Worm (Caenorhabditis elegans) whole organism, early embryonic: ENCODE data around the gene clc-32.

Experiments used
- B0310.2 ChIP-seq: sonication (generic microtip); optimal IDR thresholded peaks from 2 replicates; lab custom pipeline; 2016; ENCODE audit warnings: mild to moderate bottlenecking, missing genetic modification characterization, missing compliant biosample characterization
- F13C5.2 ChIP-seq: sonication (generic microtip); optimal IDR thresholded peaks from 2 replicates; lab custom pipeline; 2017; ENCODE audit warnings: mild to moderate bottlenecking, missing genetic modification characterization, inconsistent platforms, missing compliant biosample characterization
- aly-1 ChIP-seq: sonication (generic microtip); optimal IDR thresholded peaks from 2 replicates; lab custom pipeline; 2016; ENCODE audit warnings: missing genetic modification characterization, missing compliant biosample characterization
- ama-1 ChIP-seq: fragments of 150-350 bp; optimal IDR thresholded peaks from 2 replicates; lab custom pipeline; 2014
- ceh-13 ChIP-seq: fragments of 200-800 bp; sonication (Bioruptor generic); optimal IDR thresholded peaks from 2 replicates; lab custom pipeline; 2018; ENCODE audit warnings: mild to moderate bottlenecking, missing genetic modification characterization, missing compliant biosample characterization
- ceh-36 ChIP-seq: sonication (generic microtip); optimal IDR thresholded peaks from 2 replicates; lab custom pipeline; 2016; ENCODE audit warnings: missing genetic modification characterization, inconsistent platforms, missing compliant biosample characterization
- ets-7 ChIP-seq: sonication (generic microtip); optimal IDR thresholded peaks from 2 replicates; lab custom pipeline; 2016; ENCODE audit warnings: missing genotype, missing genetic modification characterization, missing compliant biosample characterization
- flt-1 ChIP-seq: fragments of 200-800 bp; sonication (Bioruptor generic); IDR thresholded peaks from 2 replicates; pipeline ENCODE4 v1.3.6; 2022; ENCODE audit warnings: missing genetic modification characterization, missing compliant biosample characterization
- hmbx-1 ChIP-seq: sonication (generic microtip); optimal IDR thresholded peaks from 2 replicates; lab custom pipeline; 2016; ENCODE audit warnings: mild to moderate bottlenecking, missing genetic modification characterization, missing compliant biosample characterization
- hmg-4 ChIP-seq: fragments of 200-800 bp; sonication (Bioruptor generic); optimal IDR thresholded peaks from 2 replicates; lab custom pipeline; 2018; ENCODE audit warnings: mild to moderate bottlenecking, missing genetic modification characterization, missing compliant biosample characterization
- hnd-1 ChIP-seq: sonication (generic microtip); optimal IDR thresholded peaks from 2 replicates; lab custom pipeline; 2016; ENCODE audit warnings: missing genetic modification characterization, missing compliant biosample characterization
- pes-1 ChIP-seq: fragments of 200-800 bp; sonication (Bioruptor generic); IDR thresholded peaks from 2 replicates; pipeline ENCODE4 v1.3.6; 2022; ENCODE audit warnings: missing genetic modification reagents, missing genetic modification characterization, missing compliant biosample characterization
- scrt-1 ChIP-seq: fragments of 200-800 bp; sonication (Bioruptor generic); IDR thresholded peaks from 2 replicates; pipeline ENCODE4 v1.3.6; 2022; ENCODE audit warnings: missing genetic modification characterization, missing compliant biosample characterization
- sea-1 ChIP-seq: fragments of 200-800 bp; sonication (Bioruptor generic); conservative IDR thresholded peaks from 2 replicates; pipeline ENCODE4 v1.3.6; 2022; ENCODE audit warnings: missing genetic modification characterization, missing compliant biosample characterization
- tbx-11 ChIP-seq: fragments of 200-800 bp; sonication (Bioruptor generic); IDR thresholded peaks from 2 replicates; pipeline ENCODE4 v1.3.6; 2022; ENCODE audit warnings: missing genetic modification characterization, missing compliant biosample characterization
- tbx-37 ChIP-seq: fragments of 200-800 bp; sonication (Bioruptor generic); conservative IDR thresholded peaks from 2 replicates; pipeline ENCODE4 v1.3.6; 2022; ENCODE audit warnings: missing genetic modification reagents, missing genetic modification characterization, missing compliant biosample characterization
- tra-4 ChIP-seq: sonication (generic microtip); optimal IDR thresholded peaks from 2 replicates; lab custom pipeline; 2017; ENCODE audit warnings: missing genetic modification characterization, missing compliant biosample characterization

clc-32 gene

ce11 chrV:16141071-16141470 lies at the start of gene clc-32:
clc-32 (minus strand) TSS chrV:16141171.
- TF ChIP-seq F13C5.2 (tag; lab: Kevin White, UChicago) = no peak
- TF ChIP-seq hnd-1 = no peak
- no peak for TF ChIP-seq ceh-13 (GFP tag; lab: Kevin White, UChicago)
- no peak for TF ChIP-seq pes-1 (GFP tag; lab: Robert Waterston, UW)
- no peak for TF ChIP-seq hmbx-1 (tag; lab: Kevin White, UChicago)
- TF ChIP-seq hmg-4 (GFP tag; lab: Kevin White, UChicago) = no peak
- TF ChIP-seq ceh-36 (tag; lab: Kevin White, UChicago) = no peak
- TF ChIP-seq aly-1 = no peak
- TF ChIP-seq ama-1 (lab: Kevin White, UChicago) = no peak

ce11 chrV:16190485-16190884 lies 49.5 kb upstream of the clc-32 start, which contains the start of gene srh-281:
srh-281 (plus strand) TSS chrV:16190785.
- TF ChIP-seq ama-1 (lab: Kevin White, UChicago) (no peak), F13C5.2 (tag; lab: Kevin White, UChicago) (no peak), tbx-37 (GFP tag; lab: Robert Waterston, UW) (no peak), aly-1 (no peak), ceh-36 (tag; lab: Kevin White, UChicago) (no peak), B0310.2 (tag; lab: Kevin White, UChicago) (no peak), tbx-11 (GFP tag; lab: Robert Waterston, UW) (no peak)

ce11 chrV:16183357-16183756 lies 42.4 kb upstream of the clc-32 start, which contains the start of gene srz-14:
srz-14 (plus strand) TSS chrV:16183657.
- TF ChIP-seq tbx-11 (GFP tag; lab: Robert Waterston, UW) = no peak

ce11 chrV:16182918-16183317 lies 41.9 kb upstream of the clc-32 start, which contains the start of gene srh-277:
srh-277 (plus strand) TSS chrV:16183218.
- no peak for TF ChIP-seq tbx-11 (GFP tag; lab: Robert Waterston, UW)
- no peak for TF ChIP-seq F13C5.2 (tag; lab: Kevin White, UChicago)
- TF ChIP-seq flt-1 (GFP tag; lab: Robert Waterston, UW) = no peak
- no peak for TF ChIP-seq tra-4 (tag; lab: Kevin White, UChicago)
- no peak for TF ChIP-seq tbx-37 (GFP tag; lab: Robert Waterston, UW)
- no peak for TF ChIP-seq scrt-1 (GFP tag; lab: Robert Waterston, UW)
- TF ChIP-seq ceh-36 (tag; lab: Kevin White, UChicago) = no peak
- no peak for TF ChIP-seq ets-7
- TF ChIP-seq sea-1 (GFP tag; lab: Robert Waterston, UW) = no peak
- no peak for TF ChIP-seq aly-1
- TF ChIP-seq hmg-4 (GFP tag; lab: Kevin White, UChicago) = no peak
- no peak for TF ChIP-seq pes-1 (GFP tag; lab: Robert Waterston, UW)
- TF ChIP-seq ama-1 (lab: Kevin White, UChicago) = no peak
- TF ChIP-seq hmbx-1 (tag; lab: Kevin White, UChicago) = no peak
- no peak for TF ChIP-seq B0310.2 (tag; lab: Kevin White, UChicago)
- no peak for TF ChIP-seq ceh-13 (GFP tag; lab: Kevin White, UChicago)
- TF ChIP-seq hnd-1 = no peak

- TF ChIP-seq ets-7 (no peak), flt-1 (GFP tag; lab: Robert Waterston, UW) (no peak), sea-1 (GFP tag; lab: Robert Waterston, UW) (no peak), hmbx-1 (tag; lab: Kevin White, UChicago) (no peak), pes-1 (GFP tag; lab: Robert Waterston, UW) (no peak), hmg-4 (GFP tag; lab: Kevin White, UChicago) (no peak), scrt-1 (GFP tag; lab: Robert Waterston, UW) (no peak), ceh-13 (GFP tag; lab: Kevin White, UChicago) (no peak), ama-1 (lab: Kevin White, UChicago) (no peak), tbx-37 (GFP tag; lab: Robert Waterston, UW) (no peak), ceh-36 (tag; lab: Kevin White, UChicago) (no peak), B0310.2 (tag; lab: Kevin White, UChicago) (no peak), tbx-11 (GFP tag; lab: Robert Waterston, UW) (no peak), tra-4 (tag; lab: Kevin White, UChicago) (no peak)
Observed at ce11 chrV:16182110-16182509, 41.1 kb upstream of the clc-32 start, which contains the start of gene srz-13. srz-13 (plus strand) TSS chrV:16182410.

DNA sequence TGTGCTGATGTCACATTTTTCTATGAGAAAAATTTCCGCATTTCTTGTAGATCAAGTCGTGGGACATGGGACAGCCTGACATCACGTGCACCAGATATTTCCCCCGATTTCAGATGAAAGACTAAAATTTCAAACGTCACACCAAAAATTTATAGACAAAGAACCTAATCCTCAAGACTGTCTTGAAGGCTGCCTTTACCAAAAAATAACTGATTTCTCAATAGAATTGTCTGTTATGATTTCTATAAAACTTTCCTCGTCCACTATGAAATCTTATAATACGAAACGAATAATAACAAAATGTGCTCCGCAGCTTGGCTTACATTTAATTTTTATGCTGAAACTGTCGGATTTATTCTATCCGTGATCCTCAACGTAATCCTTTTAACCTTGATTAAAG lies 39.4 kb upstream of the clc-32 start, which contains the start of gene str-106:
str-106 (plus strand) TSS at position 301 of the 400 bp plus-strand sequence.
- TF ChIP-seq tbx-11 (GFP tag; lab: Robert Waterston, UW) (no peak), pes-1 (GFP tag; lab: Robert Waterston, UW) (no peak), B0310.2 (tag; lab: Kevin White, UChicago) (no peak), tra-4 (tag; lab: Kevin White, UChicago) (no peak), ets-7 (no peak), flt-1 (GFP tag; lab: Robert Waterston, UW) (no peak), hmbx-1 (tag; lab: Kevin White, UChicago) (no peak), hnd-1 (no peak), F13C5.2 (tag; lab: Kevin White, UChicago) (no peak), aly-1 (no peak)

DNA sequence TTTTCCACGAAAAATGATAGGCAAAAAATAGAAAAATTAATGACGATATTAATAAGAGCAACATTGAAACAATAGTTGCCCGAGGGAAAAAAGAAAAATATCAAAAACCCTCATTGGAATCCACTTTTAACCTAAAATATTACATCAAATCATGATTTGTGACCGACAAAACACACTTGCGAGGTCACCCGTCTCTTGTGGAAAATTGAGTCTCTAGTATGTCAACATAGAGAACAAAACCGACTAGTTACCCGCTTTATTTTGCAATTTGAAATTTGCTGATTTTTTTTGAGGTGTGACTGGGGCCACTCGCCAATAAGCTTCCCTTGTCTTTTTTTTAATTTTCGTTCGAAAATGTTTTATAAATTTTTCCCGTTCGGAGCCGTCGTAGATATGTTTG lies 34.8 kb upstream of the clc-32 start, which contains the start of gene cyp-33D1:
cyp-33D1 (minus strand) TSS at position 101 of the 400 bp plus-strand sequence.
- TF ChIP-seq scrt-1 (GFP tag; lab: Robert Waterston, UW) (no peak), pes-1 (GFP tag; lab: Robert Waterston, UW) (no peak), sea-1 (GFP tag; lab: Robert Waterston, UW) (no peak), hmbx-1 (tag; lab: Kevin White, UChicago) (no peak), aly-1 (no peak), hmg-4 (GFP tag; lab: Kevin White, UChicago) (no peak), F13C5.2 (tag; lab: Kevin White, UChicago) (no peak), ceh-36 (tag; lab: Kevin White, UChicago) (no peak), tbx-11 (GFP tag; lab: Robert Waterston, UW) (no peak), hnd-1 (no peak), flt-1 (GFP tag; lab: Robert Waterston, UW) (no peak), ama-1 (lab: Kevin White, UChicago) (no peak), B0310.2 (tag; lab: Kevin White, UChicago) (no peak), ceh-13 (GFP tag; lab: Kevin White, UChicago) (no peak), tbx-37 (GFP tag; lab: Robert Waterston, UW) (no peak)
